Worm (Caenorhabditis elegans) whole organism, L3 larva: ENCODE measurements around the gene sun-1.

Experiments
- ceh-28 ChIP-seq: fragments of 150-350 bp; optimal IDR thresholded peaks from 2 replicates; lab custom pipeline; 2014; ENCODE audit warnings: missing biosample characterization, missing genetic modification reagents, missing genetic modification characterization
- ceh-82 ChIP-seq: fragments of 150-350 bp; optimal IDR thresholded peaks from 2 replicates; lab custom pipeline; 2014; ENCODE audit warnings: missing biosample characterization, missing genetic modification characterization
- daf-12 ChIP-seq: fragments of 150-350 bp; optimal IDR thresholded peaks from 2 replicates; lab custom pipeline; 2014; ENCODE audit warnings: missing biosample characterization, missing genetic modification reagents, missing genetic modification characterization
- elt-3 ChIP-seq, 3 experiments: fragments of 150-350 bp in 1 of 3; sonication (generic microtip) in 2 of 3; optimal IDR thresholded peaks; 2 replicates in 2 of 3; 4 replicates in 1 of 3; lab custom pipeline; 2014 to 2017; ENCODE audit warnings: missing biosample characterization in 3 of 3, missing genetic modification characterization in 3 of 3
- fkh-10 ChIP-seq: sonication (generic microtip); optimal IDR thresholded peaks from 2 replicates; lab custom pipeline; 2017; ENCODE audit warnings: missing biosample characterization, missing genetic modification reagents, missing genetic modification characterization
- lin-15B ChIP-seq: fragments of 150-350 bp; optimal IDR thresholded peaks from 2 replicates; lab custom pipeline; 2014; ENCODE audit warnings: missing biosample characterization, missing genetic modification characterization
- lin-39 ChIP-seq: fragments of 150-350 bp; optimal IDR thresholded peaks from 2 replicates; lab custom pipeline; 2018; ENCODE audit warnings: missing biosample characterization, missing genetic modification reagents, missing genetic modification characterization
- nfya-1 ChIP-seq: sonication (generic microtip); optimal IDR thresholded peaks from 2 replicates; lab custom pipeline; 2017; ENCODE audit warnings: missing genetic modification characterization, mild to moderate bottlenecking, missing compliant biosample characterization, antibody characterized with exemption, moderate library complexity; ENCODE audit not compliant: insufficient read depth
- nhr-11 ChIP-seq: fragments of 150-350 bp; optimal IDR thresholded peaks from 2 replicates; lab custom pipeline; 2014; ENCODE audit warnings: missing biosample characterization, missing genetic modification characterization
- nhr-23 ChIP-seq: fragments of 150-350 bp; optimal IDR thresholded peaks from 2 replicates; lab custom pipeline; 2014; ENCODE audit warnings: missing biosample characterization, missing genetic modification reagents, missing genetic modification characterization
- nhr-237 ChIP-seq: fragments of 150-350 bp; optimal IDR thresholded peaks from 2 replicates; lab custom pipeline; 2014; ENCODE audit warnings: missing biosample characterization, missing genetic modification characterization
- pqm-1 ChIP-seq: fragments of 150-350 bp; optimal IDR thresholded peaks from 2 replicates; lab custom pipeline; 2017; ENCODE audit warnings: missing biosample characterization, missing genetic modification characterization, inconsistent platforms
- skn-1 ChIP-seq: fragments of 150-350 bp; optimal IDR thresholded peaks from 2 replicates; lab custom pipeline; 2014; ENCODE audit warnings: missing biosample characterization, missing genetic modification characterization
- ztf-11 ChIP-seq: fragments of 150-350 bp; optimal IDR thresholded peaks from 2 replicates; lab custom pipeline; 2014; ENCODE audit warnings: missing biosample characterization, missing genetic modification characterization

ce11 chrV:13193488-13194042, at the start of gene sun-1:
- no peak for TF ChIP-seq fkh-10 (GFP tag; lab: Kevin White, UChicago)
- TF ChIP-seq nfya-1 (tag; lab: Kevin White, UChicago): no peak
- TF ChIP-seq nhr-11: no peak
- no peak for TF ChIP-seq skn-1
- TF ChIP-seq daf-12: no peak
- TF ChIP-seq lin-15B (tag; lab: Kevin White, UChicago): no peak
- TF ChIP-seq ceh-28 (tag; lab: Kevin White, UChicago): no peak
- no peak for TF ChIP-seq ceh-82
- TF ChIP-seq lin-39 (tag; lab: Kevin White, UChicago): no peak
- TF ChIP-seq nhr-23 (tag; lab: Kevin White, UChicago): no peak
- TF ChIP-seq pqm-1 (tag; lab: Kevin White, UChicago): no peak
- no peak for TF ChIP-seq ztf-11 (tag; lab: Kevin White, UChicago)
- no peak for TF ChIP-seq elt-3 (tag; optimal IDR thresholded peaks at IDR 0.05; lab: Kevin White, UChicago)
- TF ChIP-seq nhr-237: no peak
